Worm (Caenorhabditis elegans): ENCODE measurements around the gene fbxa-219.
A peak's percentile ranks its signal among the peaks of the same experiment; 100 is the strongest.

fbxa-219 gene

DNA sequence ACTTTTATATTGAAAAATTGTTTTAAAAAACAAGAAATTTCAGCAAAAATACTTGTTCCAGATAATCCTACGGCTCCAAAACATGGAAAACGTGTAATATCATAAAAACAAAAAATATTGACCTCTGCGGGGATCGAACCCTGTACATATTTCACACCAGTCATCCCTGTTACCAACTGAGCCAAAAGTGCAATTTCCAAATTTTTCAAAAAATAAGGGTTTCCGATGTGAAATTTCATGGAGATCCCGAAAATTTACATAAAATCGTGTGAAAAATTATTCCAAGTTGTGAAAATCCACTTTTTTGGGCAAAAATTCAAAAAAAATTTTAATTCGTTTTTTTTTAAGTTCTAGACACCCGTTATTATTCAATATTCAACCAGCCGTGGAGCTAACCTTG, 12.9 kb downstream of the fbxa-219 start (continued):
- TF ChIP-seq ekl-4 (GFP tag; IDR thresholded peaks at IDR 0.05), result no peak
- no peak for TF ChIP-seq hmg-20 (GFP tag; IDR thresholded peaks at IDR 0.05)
- TF ChIP-seq nfya-1 (tag; optimal IDR thresholded peaks at IDR 0.05; ENCODE audit: borderline replicate concordance, insufficient read depth), result no peak
- no peak for TF ChIP-seq gei-17 (GFP tag; optimal IDR thresholded peaks at IDR 0.05)
- TF ChIP-seq aptf-2 (GFP tag; conservative IDR thresholded peaks at IDR 0.05), result no peak
- TF ChIP-seq nfyb-1 (GFP tag; IDR thresholded peaks at IDR 0.05), result no peak
- peak; percentile 47 for TF ChIP-seq die-1 (tag; optimal IDR thresholded peaks at IDR 0.05)

DNA sequence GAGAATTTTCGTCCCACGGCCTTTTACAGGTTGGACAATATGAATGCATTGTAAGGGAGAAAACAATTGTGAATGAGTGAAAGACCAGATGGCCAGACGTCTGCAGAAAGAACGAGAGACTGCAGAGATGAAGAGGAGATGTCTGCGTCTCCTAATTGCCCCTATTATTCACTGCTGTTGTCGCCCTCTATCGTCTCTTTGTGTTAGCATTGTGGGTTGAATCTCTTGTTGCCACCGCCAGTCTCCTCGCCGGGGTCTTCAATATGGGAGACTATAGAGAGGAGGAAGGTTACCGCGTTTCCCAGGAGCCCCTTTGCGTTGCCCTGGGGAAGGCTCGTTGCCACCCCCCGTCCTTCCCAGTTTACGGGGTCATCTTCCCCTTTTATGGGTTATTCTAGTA, 13.7 kb downstream of the fbxa-219 start, which contains the start of gene Y54F10BM.9:
Gene Y54F10BM.9, minus strand, starts transcription at position 61 of the 400 bp plus-strand sequence.
- TF ChIP-seq ceh-27 (GFP tag; optimal IDR thresholded peaks at IDR 0.05), result peak; percentile 8
- no peak for TF ChIP-seq F37B4.10 (GFP tag; IDR thresholded peaks at IDR 0.05)
- no peak for TF ChIP-seq tbx-9 (tag; optimal IDR thresholded peaks at IDR 0.05; ENCODE audit: borderline replicate concordance)
- TF ChIP-seq nfya-2 (GFP tag; IDR thresholded peaks at IDR 0.05), result no peak
- TF ChIP-seq egrh-3 (GFP tag; IDR thresholded peaks at IDR 0.05), result no peak
- TF ChIP-seq pbrm-1 (GFP tag; IDR thresholded peaks at IDR 0.05), result no peak
- peak; percentile 74; the same call in 1 of the 2 replicates for TF ChIP-seq hmg-1.2 (GFP tag; IDR thresholded peaks at IDR 0.05)
- TF ChIP-seq hlh-26 (GFP tag; conservative IDR thresholded peaks at IDR 0.05), result no peak
- peak; percentile 89 for TF ChIP-seq aptf-2 (GFP tag; conservative IDR thresholded peaks at IDR 0.05)
- TF ChIP-seq madf-6 (GFP tag; IDR thresholded peaks at IDR 0.05), result peak; percentile 10; the same call in 1 of the 2 replicates
- peak; percentile 18; the same call in 1 of the 2 replicates for TF ChIP-seq mcd-1 (GFP tag; IDR thresholded peaks at IDR 0.05)
- TF ChIP-seq lin-26 (GFP tag; IDR thresholded peaks at IDR 0.05), result peak; percentile 58; the same call in 1 of the 2 replicates
- TF ChIP-seq B0035.1 (tag; optimal IDR thresholded peaks at IDR 0.05), result no peak
- TF ChIP-seq Y67H2A.10 (GFP tag; conservative IDR thresholded peaks at IDR 0.05), result no peak

DNA sequence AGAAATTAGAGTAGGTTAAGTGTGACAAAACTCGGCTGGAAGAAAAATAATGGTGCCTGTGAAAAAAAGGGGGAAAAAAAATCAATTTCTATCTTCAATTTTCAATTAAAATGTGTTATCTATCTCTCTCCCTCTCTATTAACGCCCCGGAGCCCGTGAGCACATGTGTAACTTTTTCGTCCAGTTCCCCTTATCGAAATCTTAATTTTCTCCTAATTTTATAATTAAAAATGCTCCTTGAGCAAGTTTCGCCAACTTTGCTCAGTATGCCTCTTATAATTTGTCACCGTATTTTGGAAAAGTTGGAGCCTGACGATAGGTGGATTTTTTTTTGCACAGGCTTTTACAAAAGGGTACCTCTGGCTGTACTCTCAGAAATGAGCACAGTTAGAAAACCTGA, 16.8 kb downstream of the fbxa-219 start, which contains the start of the genes fbxa-1 and Y54F10BM.20:
Gene fbxa-1, minus strand, starts transcription at position 101 of the 400 bp plus-strand sequence.
Gene Y54F10BM.20, plus strand, starts transcription at position 231 of the 400 bp plus-strand sequence.
- TF ChIP-seq ZK185.1 (tag; optimal IDR thresholded peaks at IDR 0.05; ENCODE audit: poor library complexity, severe bottlenecking), result no peak
- TF ChIP-seq lin-35 (GFP tag; optimal IDR thresholded peaks at IDR 0.05), result no peak
- TF ChIP-seq C17E4.6 (GFP tag; IDR thresholded peaks at IDR 0.05), result no peak
- TF ChIP-seq lir-1 (GFP tag; conservative IDR thresholded peaks at IDR 0.05), result no peak
- TF ChIP-seq ztf-3 (GFP tag; optimal IDR thresholded peaks at IDR 0.05), result no peak
- TF ChIP-seq mcd-1 (GFP tag; IDR thresholded peaks at IDR 0.05), result no peak

DNA sequence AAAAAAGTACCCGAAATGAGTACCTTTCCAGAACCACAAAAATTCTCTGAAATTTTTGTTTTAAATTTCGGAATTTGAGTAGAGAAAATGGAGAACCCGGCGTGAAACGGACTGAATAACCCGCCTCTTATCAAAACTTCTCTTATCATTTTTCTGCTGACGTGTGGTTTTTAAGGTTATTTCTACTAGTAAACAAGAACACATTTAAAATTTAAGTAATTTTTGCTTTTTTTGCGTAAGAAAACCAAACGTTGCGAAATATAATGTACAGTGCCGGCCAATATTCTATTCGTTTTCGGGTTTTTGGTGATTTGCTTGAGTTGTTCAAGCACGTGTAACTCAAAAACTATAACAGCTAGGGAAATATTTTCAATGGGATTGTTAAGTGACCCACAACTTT, 19.8 kb downstream of the fbxa-219 start:
- TF ChIP-seq F37B4.10 (GFP tag; IDR thresholded peaks at IDR 0.05), result no peak
- TF ChIP-seq mel-28 (tag; optimal IDR thresholded peaks at IDR 0.05; ENCODE audit: borderline replicate concordance), result no peak
- no peak for TF ChIP-seq F33H1.4 (GFP tag; IDR thresholded peaks at IDR 0.05)
- TF ChIP-seq dpff-1 (tag; optimal IDR thresholded peaks at IDR 0.05), result no peak
- TF ChIP-seq cebp-1 (GFP tag; IDR thresholded peaks at IDR 0.05), result peak; percentile 52; the same call in 1 of the 2 replicates
- peak; percentile 60 for TF ChIP-seq cebp-1 (tag; optimal IDR thresholded peaks at IDR 0.05)

DNA sequence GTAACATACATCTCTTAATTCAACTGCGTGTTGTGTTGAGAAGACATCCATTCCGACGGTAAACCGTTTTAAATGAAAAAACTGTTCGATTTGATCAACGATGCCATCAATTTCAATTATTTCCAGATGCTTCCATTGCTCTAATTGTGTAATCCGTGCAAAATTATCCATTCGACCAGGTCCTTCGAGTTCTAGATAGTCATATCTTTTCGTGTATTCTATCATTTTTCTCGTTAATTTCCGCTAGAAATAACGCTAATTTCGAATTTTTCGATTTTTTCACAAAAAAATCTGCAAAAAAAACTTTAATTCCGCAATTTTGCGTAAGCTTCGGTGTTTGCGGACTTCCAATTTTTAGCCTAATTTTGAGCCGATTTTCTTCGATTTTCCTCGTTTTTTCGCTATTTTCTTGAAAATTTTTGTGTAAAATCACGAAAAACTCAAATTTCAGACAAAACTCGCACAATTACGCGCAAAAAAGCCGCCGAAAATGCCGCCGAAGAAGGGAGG, 22.8 kb downstream of the fbxa-219 start, which contains the start of the genes fbxa-66 and iffb-1:
Gene fbxa-66, minus strand, starts transcription at position 51 of the 510 bp plus-strand sequence.
Gene iffb-1, plus strand, starts transcription at position 452 of the 510 bp plus-strand sequence.
- TF ChIP-seq nhr-90 (tag; optimal IDR thresholded peaks at IDR 0.05) (no peak), ama-1 (optimal IDR thresholded peaks at IDR 0.05) (no peak), ama-1 (GFP tag; optimal IDR thresholded peaks at IDR 0.05) (no peak), egl-44 (GFP tag; IDR thresholded peaks at IDR 0.05) (no peak), ceh-79 (tag; optimal IDR thresholded peaks at IDR 0.05) (no peak), mel-28 (tag; optimal IDR thresholded peaks at IDR 0.05; ENCODE audit: borderline replicate concordance) (no peak), T07F8.4 (tag; optimal IDR thresholded peaks at IDR 0.05) (no peak), K12H6.12 (tag; optimal IDR thresholded peaks at IDR 0.05) (no peak), mxl-1 (tag; optimal IDR thresholded peaks at IDR 0.05) (no peak), lin-54 (GFP tag; optimal IDR thresholded peaks at IDR 0.05) (no peak), mcd-1 (GFP tag; IDR thresholded peaks at IDR 0.05) (no peak; the same call in 1 of the 2 replicates), B0019.2 (GFP tag; conservative IDR thresholded peaks at IDR 0.05) (no peak), ceh-58 (GFP tag; IDR thresholded peaks at IDR 0.05) (no peak), ceh-91 (GFP tag; IDR thresholded peaks at IDR 0.05) (no peak), ztf-18 (tag; optimal IDR thresholded peaks at IDR 0.05) (no peak)

All from whole organism, young adult.